Worm (Caenorhabditis elegans): ENCODE results near the gene Y32G9A.5.

The Y32G9A.5 gene

DNA sequence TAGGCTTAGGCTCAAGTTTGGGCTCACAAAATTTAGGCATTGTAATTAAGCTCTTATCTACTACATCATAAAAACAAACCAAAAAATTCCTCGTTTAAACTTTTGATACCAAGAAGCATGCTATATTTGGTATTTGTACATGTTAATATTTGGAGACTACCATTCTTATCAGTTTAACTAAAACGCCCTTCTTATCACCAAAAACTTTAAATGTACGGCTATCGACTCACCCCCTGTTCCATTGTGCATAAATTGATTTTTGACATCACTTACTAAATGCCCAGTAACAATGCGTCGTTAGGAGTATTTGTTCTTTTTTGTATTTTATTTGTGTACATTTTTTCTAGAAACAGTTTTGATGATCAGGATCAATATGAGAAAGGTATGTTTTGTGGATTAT, 19.6 kb downstream of the Y32G9A.5 start, which contains the start of gene T06A1.5:
T06A1.5 (plus strand) TSS at position 209 of the 400 bp plus-strand sequence.
- TF ChIP-seq elt-2 (tag; optimal IDR thresholded peaks at IDR 0.05) = peak; percentile 70
- no peak for TF ChIP-seq sox-4 (tag; optimal IDR thresholded peaks at IDR 0.05)

DNA sequence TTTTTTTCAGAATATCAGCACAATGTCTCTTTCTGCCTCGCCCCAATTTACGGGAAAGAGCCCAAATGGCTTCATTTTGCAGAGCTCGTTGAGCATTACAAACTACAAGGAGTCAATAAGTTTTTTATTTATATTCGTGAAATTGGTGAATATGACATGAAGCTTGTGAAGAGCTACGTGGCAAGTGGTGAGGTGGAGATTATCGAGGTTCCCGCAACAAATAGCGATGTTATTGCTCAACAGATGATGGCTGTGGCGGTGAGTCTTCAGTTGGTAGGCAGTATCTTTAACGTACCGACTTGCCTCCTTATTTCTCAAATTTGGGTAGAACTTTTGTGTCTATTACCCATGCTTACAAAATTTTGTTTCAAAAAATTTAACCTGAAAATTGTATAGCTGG, 21.0 kb downstream of the Y32G9A.5 start:
- TF ChIP-seq pha-4 (tag; optimal IDR thresholded peaks at IDR 0.05) (no peak), dve-1 (tag; optimal IDR thresholded peaks at IDR 0.05) (no peak), ceh-30 (tag; optimal IDR thresholded peaks at IDR 0.05) (no peak)

- no peak for TF ChIP-seq nfya-1 (tag; optimal IDR thresholded peaks at IDR 0.05)
- peak; percentile 16 for TF ChIP-seq unc-42 (tag; optimal IDR thresholded peaks at IDR 0.05)
Observed at ce11 chrV:1935494-1935893, 28.0 kb downstream of the Y32G9A.5 start.

DNA sequence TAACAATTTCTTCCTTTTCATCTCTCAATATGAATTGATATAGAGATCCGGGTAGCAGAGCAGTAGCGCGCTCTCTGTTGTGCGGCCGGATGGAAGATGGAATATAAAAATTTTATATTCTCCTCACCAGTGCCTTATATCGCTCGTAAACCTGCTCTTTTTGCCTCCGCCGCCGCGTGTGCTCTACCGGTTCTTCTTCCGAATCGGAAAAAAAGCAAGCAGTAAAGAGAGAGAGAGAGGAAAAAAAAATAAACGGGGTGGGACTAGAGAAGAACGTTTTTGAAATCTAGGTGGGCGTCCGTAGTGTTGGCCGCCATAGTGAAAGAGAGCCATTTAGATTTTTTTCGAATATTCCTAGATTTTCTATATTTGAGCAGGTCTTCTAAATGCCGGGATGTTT, 30.5 kb downstream of the Y32G9A.5 start, which contains the start of gene glb-25:
glb-25 (plus strand) TSS at position 301 of the 400 bp plus-strand sequence.
- TF ChIP-seq hlh-30 (tag; optimal IDR thresholded peaks at IDR 0.05; ENCODE audit: insufficient read depth) (no peak), npax-4 (tag; optimal IDR thresholded peaks at IDR 0.05) (no peak), pha-4 (tag; optimal IDR thresholded peaks at IDR 0.05) (no peak), dve-1 (tag; optimal IDR thresholded peaks at IDR 0.05) (no peak), pqm-1 (tag; optimal IDR thresholded peaks at IDR 0.05) (no peak), unc-86 (tag; optimal IDR thresholded peaks at IDR 0.05) (no peak), ztf-16 (tag; optimal IDR thresholded peaks at IDR 0.05) (no peak), unc-42 (tag; optimal IDR thresholded peaks at IDR 0.05) (no peak), rnt-1 (tag; optimal IDR thresholded peaks at IDR 0.05) (no peak), nfya-1 (tag; optimal IDR thresholded peaks at IDR 0.05) (no peak)

DNA sequence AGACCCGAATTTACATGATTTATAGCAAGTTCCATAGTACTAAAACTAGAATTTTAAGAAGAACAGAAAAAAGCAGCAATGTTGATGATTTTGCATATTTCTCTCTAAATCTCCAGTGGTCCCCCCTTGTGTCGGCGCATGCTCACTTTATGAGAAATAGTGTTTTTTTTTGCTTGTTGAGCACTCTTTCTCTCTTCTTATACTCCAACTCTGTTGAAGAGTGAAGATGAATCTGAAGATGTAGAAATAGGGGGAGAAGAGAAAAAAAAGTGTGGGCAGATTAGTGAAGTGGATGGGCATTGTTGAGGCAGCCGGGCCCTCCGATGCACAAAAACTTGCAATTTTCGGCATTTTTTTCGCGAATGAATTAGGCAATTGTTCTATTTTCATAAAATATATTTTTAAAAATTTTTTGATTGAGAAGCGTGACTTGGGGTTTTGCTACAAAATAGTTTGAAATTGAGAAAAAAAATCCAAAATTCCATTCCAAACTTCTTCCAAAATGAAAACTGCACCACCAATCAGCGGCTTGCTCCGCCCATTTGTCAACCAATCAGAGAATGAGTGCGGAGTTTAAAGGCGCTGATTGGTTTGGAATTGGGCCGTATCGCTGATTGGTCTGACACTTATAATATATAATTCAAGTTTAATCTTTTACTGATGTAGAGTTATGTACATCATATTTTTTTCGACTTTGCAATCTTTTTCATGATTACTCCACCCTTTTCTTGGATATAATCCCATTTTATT, 33.2 kb downstream of the Y32G9A.5 start:
- TF ChIP-seq madf-2 (tag; optimal IDR thresholded peaks at IDR 0.05) = no peak
- no peak for TF ChIP-seq K09A11.1 (tag; optimal IDR thresholded peaks at IDR 0.05; ENCODE audit: insufficient read depth)
- TF ChIP-seq pag-3 (tag; optimal IDR thresholded peaks at IDR 0.05; ENCODE audit: borderline replicate concordance) = no peak
- TF ChIP-seq ceh-19 (GFP tag; optimal IDR thresholded peaks at IDR 0.05) = no peak
- no peak for TF ChIP-seq unc-55 (GFP tag; optimal IDR thresholded peaks at IDR 0.05)
- TF ChIP-seq nfya-1 (tag; optimal IDR thresholded peaks at IDR 0.05) = peak; percentile 89
- TF ChIP-seq ttx-3 (tag; optimal IDR thresholded peaks at IDR 0.05) = no peak

DNA sequence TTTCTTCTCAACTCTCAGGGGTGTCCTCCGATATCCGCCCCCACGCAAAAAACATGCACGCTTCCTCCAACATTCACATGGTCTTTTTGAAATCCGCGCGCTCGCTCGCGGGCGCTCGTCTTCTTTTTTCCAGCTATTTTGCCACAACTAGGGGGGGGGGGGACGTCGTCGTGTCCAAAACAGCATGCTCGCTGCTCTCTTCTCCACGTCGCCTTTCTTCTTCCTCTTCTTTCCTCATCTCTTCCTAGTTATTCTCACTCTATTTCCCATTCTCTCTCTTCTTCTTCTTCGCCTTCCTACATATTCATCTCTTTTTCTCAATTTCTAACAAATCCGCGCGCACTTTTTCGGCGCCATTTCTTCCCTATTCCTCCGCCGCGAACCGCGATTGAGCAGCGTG, 36.0 kb downstream of the Y32G9A.5 start:
- peak; percentile 3 for TF ChIP-seq dmd-4 (tag; optimal IDR thresholded peaks at IDR 0.05; ENCODE audit: borderline replicate concordance)
- TF ChIP-seq unc-42 (tag; optimal IDR thresholded peaks at IDR 0.05) = peak; percentile 68
- TF ChIP-seq ceh-2 (tag; optimal IDR thresholded peaks at IDR 0.05) = no peak
- peak; percentile 26 for TF ChIP-seq ceh-18 (tag; optimal IDR thresholded peaks at IDR 0.05)
- peak; percentile 56 for TF ChIP-seq ceh-31 (tag; optimal IDR thresholded peaks at IDR 0.05)
- TF ChIP-seq fkh-10 (GFP tag; optimal IDR thresholded peaks at IDR 0.05) = no peak
- TF ChIP-seq ceh-14 (tag; optimal IDR thresholded peaks at IDR 0.05) = peak; percentile 32
- TF ChIP-seq tbx-2 (tag; optimal IDR thresholded peaks at IDR 0.05) = peak; percentile 23

- no peak for TF ChIP-seq gmeb-2 (tag; optimal IDR thresholded peaks at IDR 0.05)
- no peak for TF ChIP-seq ttx-3 (tag; optimal IDR thresholded peaks at IDR 0.05)
- TF ChIP-seq ceh-31 (tag; optimal IDR thresholded peaks at IDR 0.05) = no peak
- no peak for TF ChIP-seq pha-2 (tag; optimal IDR thresholded peaks at IDR 0.05)
- no peak for TF ChIP-seq C08G9.2 (tag; optimal IDR thresholded peaks at IDR 0.05)
Observed at ce11 chrV:1945875-1946274, 38.4 kb downstream of the Y32G9A.5 start.
